Fruit fly (Drosophila melanogaster) whole organism, embryonic: ENCODE data around the gene THG.

Source experiments
- Ada2b ChIP-seq: fragments of 200-800 bp; sonication (Bioruptor generic); IDR thresholded peaks from 2 replicates; pipeline ENCODE4 v1.3.6; 2022; ENCODE audit warnings: missing biosample characterization, missing genetic modification characterization
- Atf-2 ChIP-seq: fragments of 200-800 bp; sonication (Bioruptor generic); optimal IDR thresholded peaks from 2 replicates; lab custom pipeline; 2016; ENCODE audit warnings: missing biosample characterization, missing genetic modification characterization
- CG10431 ChIP-seq: fragments of 200-800 bp; sonication (Bioruptor generic); optimal IDR thresholded peaks from 3 replicates; lab custom pipeline; 2018; ENCODE audit warnings: missing biosample characterization, mild to moderate bottlenecking, missing genetic modification characterization
- CG11247 ChIP-seq: fragments of 200-800 bp; sonication (Bioruptor generic); IDR thresholded peaks from 2 replicates; pipeline ENCODE4 v1.3.6; 2022; ENCODE audit warnings: missing biosample characterization, missing genetic modification characterization
- CG12942 ChIP-seq: fragments of 200-800 bp; sonication (Bioruptor generic); optimal IDR thresholded peaks from 3 replicates; lab custom pipeline; 2016; ENCODE audit warnings: missing biosample characterization, missing genetic modification characterization
- CG16815 ChIP-seq: fragments of 200-800 bp; sonication (Bioruptor generic); optimal IDR thresholded peaks from 3 replicates; lab custom pipeline; 2017; ENCODE audit warnings: missing biosample characterization, mild to moderate bottlenecking, missing genetic modification characterization
- CG17328 ChIP-seq: fragments of 200-800 bp; sonication (Bioruptor generic); IDR thresholded peaks from 2 replicates; pipeline ENCODE4 v1.3.6; 2022; ENCODE audit warnings: missing biosample characterization, missing genetic modification characterization
- CG17802 ChIP-seq: fragments of 200-800 bp; sonication (Bioruptor generic); optimal IDR thresholded peaks from 2 replicates; lab custom pipeline; 2018; ENCODE audit warnings: missing biosample characterization, mild to moderate bottlenecking, missing genetic modification characterization, moderate library complexity
- CG1832 ChIP-seq: fragments of 200-800 bp; sonication (Bioruptor generic); optimal IDR thresholded peaks from 2 replicates; lab custom pipeline; 2017; ENCODE audit warnings: missing biosample characterization, mild to moderate bottlenecking, missing genetic modification characterization, inconsistent platforms
- CG2129 ChIP-seq: fragments of 200-800 bp; sonication (Bioruptor generic); IDR thresholded peaks from 2 replicates; pipeline ENCODE4 v1.3.6; 2022; ENCODE audit warnings: missing biosample characterization, missing genetic modification characterization; ENCODE audit not compliant: partially characterized antibody
- CG31224 ChIP-seq: fragments of 200-800 bp; sonication (Bioruptor generic); IDR thresholded peaks from 2 replicates; pipeline ENCODE4 v1.3.6; 2022; ENCODE audit warnings: missing biosample characterization, missing genetic modification characterization
- CG31441 ChIP-seq: fragments of 200-800 bp; sonication (Bioruptor generic); IDR thresholded peaks from 2 replicates; pipeline ENCODE4 v1.3.6; 2022; ENCODE audit warnings: missing biosample characterization, missing genetic modification characterization
- CG3838 ChIP-seq: fragments of 200-800 bp; sonication (Bioruptor generic); optimal IDR thresholded peaks from 3 replicates; lab custom pipeline; 2016; ENCODE audit warnings: missing biosample characterization, missing genetic modification characterization
- CG6175 ChIP-seq: fragments of 200-800 bp; sonication (Bioruptor generic); IDR thresholded peaks from 3 replicates; pipeline ENCODE4 v1.3.6; 2022; ENCODE audit warnings: missing biosample characterization, missing genetic modification characterization
- CG6689 ChIP-seq: fragments of 200-800 bp; sonication (Bioruptor generic); IDR thresholded peaks from 2 replicates; pipeline ENCODE4 v1.3.6; 2022; ENCODE audit warnings: missing biosample characterization, missing genetic modification characterization
- CG7271 ChIP-seq: fragments of 200-800 bp; sonication (Bioruptor generic); optimal IDR thresholded peaks from 2 replicates; lab custom pipeline; 2018; ENCODE audit warnings: missing biosample characterization, mild to moderate bottlenecking, missing genetic modification characterization, moderate library complexity
- CG8924 ChIP-seq: fragments of 200-800 bp; optimal IDR thresholded peaks from 3 replicates; lab custom pipeline; 2019; ENCODE audit warnings: missing biosample characterization, mild to moderate bottlenecking, missing genetic modification characterization, moderate library complexity
- Camta ChIP-seq: fragments of 200-800 bp; sonication (Bioruptor generic); optimal IDR thresholded peaks from 2 replicates; lab custom pipeline; 2016; ENCODE audit warnings: missing biosample characterization, missing genetic modification characterization
- Doc2 ChIP-seq: fragments of 200-800 bp; sonication (Bioruptor generic); IDR thresholded peaks from 2 replicates; pipeline ENCODE4 v1.3.6; 2022; ENCODE audit warnings: missing biosample characterization, missing genetic modification characterization
- HLH4C ChIP-seq: fragments of 200-800 bp; sonication (Bioruptor generic); IDR thresholded peaks from 3 replicates; pipeline ENCODE4 v1.3.6; 2022; ENCODE audit warnings: missing biosample characterization, missing genetic modification characterization; ENCODE audit not compliant: partially characterized antibody
- Hr39 ChIP-seq: fragments of >200 bp; optimal IDR thresholded peaks from 2 replicates; lab custom pipeline; 2017
- Hr78 ChIP-seq, 2 experiments: fragments of 200-800 bp in 1 of 2; fragments of >200 bp in 1 of 2; sonication (Bioruptor generic) in 1 of 2; optimal IDR thresholded peaks; 2 replicates each; lab custom pipeline; 2017 to 2019; ENCODE audit warnings: missing biosample characterization in 2 of 2, missing genetic modification characterization in 2 of 2, mild to moderate bottlenecking in 1 of 2, moderate library complexity in 1 of 2
- Lim3 ChIP-seq: fragments of 200-800 bp; sonication (Bioruptor generic); IDR thresholded peaks from 2 replicates; pipeline ENCODE4 v1.3.6; 2022; ENCODE audit warnings: missing biosample characterization, missing genetic modification characterization
- Lpt ChIP-seq: fragments of >200 bp; optimal IDR thresholded peaks from 2 replicates; lab custom pipeline; 2018; ENCODE audit warnings: missing biosample characterization, missing genetic modification characterization
- MESR4 ChIP-seq: fragments of 200-800 bp; sonication (Bioruptor generic); optimal IDR thresholded peaks from 2 replicates; lab custom pipeline; 2018; ENCODE audit warnings: missing biosample characterization, mild to moderate bottlenecking, missing genetic modification characterization, moderate library complexity
- Mad ChIP-seq: fragments of 200-800 bp; sonication (Bioruptor generic); optimal IDR thresholded peaks from 2 replicates; lab custom pipeline; 2016; ENCODE audit warnings: missing biosample characterization, missing genetic modification characterization
- Myb ChIP-seq: fragments of 200-800 bp; sonication (Bioruptor generic); optimal IDR thresholded peaks from 2 replicates; lab custom pipeline; 2016; ENCODE audit warnings: missing biosample characterization, missing genetic modification characterization
- Nf-YA ChIP-seq: fragments of 200-800 bp; sonication (Bioruptor generic); IDR thresholded peaks from 2 replicates; pipeline ENCODE4 v1.3.6; 2022; ENCODE audit warnings: missing biosample characterization, missing genetic modification characterization
- Nf-YB ChIP-seq: fragments of 200-800 bp; sonication (Bioruptor generic); optimal IDR thresholded peaks from 3 replicates; lab custom pipeline; 2019; ENCODE audit warnings: missing biosample characterization, mild to moderate bottlenecking, missing genetic modification characterization, moderate library complexity
- PHDP ChIP-seq: fragments of 200-800 bp; sonication (Bioruptor generic); optimal IDR thresholded peaks from 3 replicates; lab custom pipeline; 2018; ENCODE audit warnings: missing biosample characterization, mild to moderate bottlenecking, missing genetic modification characterization, moderate library complexity
- Scr ChIP-seq: fragments of 200-800 bp; sonication (Bioruptor generic); IDR thresholded peaks from 2 replicates; pipeline ENCODE4 v1.3.6; 2022; ENCODE audit warnings: missing biosample characterization, missing genetic modification characterization; ENCODE audit not compliant: partially characterized antibody
- Six4 ChIP-seq: fragments of 200-800 bp; sonication (Bioruptor generic); optimal IDR thresholded peaks from 2 replicates; lab custom pipeline; 2016; ENCODE audit warnings: missing biosample characterization, missing genetic modification characterization
- Spps ChIP-seq: fragments of 200-800 bp; sonication (Bioruptor generic); optimal IDR thresholded peaks from 2 replicates; lab custom pipeline; 2018; ENCODE audit warnings: missing biosample characterization, mild to moderate bottlenecking, missing genetic modification characterization
- az2 ChIP-seq: fragments of 200-800 bp; sonication (Bioruptor generic); optimal IDR thresholded peaks from 3 replicates; lab custom pipeline; 2016; ENCODE audit warnings: missing biosample characterization, missing genetic modification characterization
- bigmax ChIP-seq: fragments of 200-800 bp; sonication (Bioruptor generic); optimal IDR thresholded peaks from 2 replicates; lab custom pipeline; 2018; ENCODE audit warnings: missing biosample characterization, mild to moderate bottlenecking, missing genetic modification characterization
- cad ChIP-seq: fragments of >200 bp; optimal IDR thresholded peaks from 2 replicates; lab custom pipeline; 2017; ENCODE audit warnings: missing biosample characterization, missing genetic modification characterization
- fd3F ChIP-seq: fragments of 200-800 bp; sonication (Bioruptor generic); optimal IDR thresholded peaks from 2 replicates; lab custom pipeline; 2018; ENCODE audit warnings: missing biosample characterization, mild to moderate bottlenecking, missing genetic modification characterization, moderate library complexity
- grau ChIP-seq: fragments of 200-800 bp; optimal IDR thresholded peaks from 3 replicates; lab custom pipeline; 2019; ENCODE audit warnings: missing biosample characterization, mild to moderate bottlenecking, missing genetic modification characterization, moderate library complexity
- hbn ChIP-seq: fragments of 200-800 bp; sonication (Bioruptor generic); IDR thresholded peaks from 2 replicates; pipeline ENCODE4 v1.3.6; 2022; ENCODE audit warnings: missing biosample characterization, missing genetic modification characterization; ENCODE audit not compliant: partially characterized antibody
- jing ChIP-seq: fragments of 200-800 bp; sonication (Bioruptor generic); optimal IDR thresholded peaks from 2 replicates; lab custom pipeline; 2018; ENCODE audit warnings: missing biosample characterization, mild to moderate bottlenecking, missing genetic modification characterization
- nerfin-2 ChIP-seq: fragments of 200-800 bp; sonication (Bioruptor generic); IDR thresholded peaks from 2 replicates; pipeline ENCODE4 v1.3.6; 2022; ENCODE audit warnings: missing biosample characterization, missing genetic modification characterization; ENCODE audit not compliant: partially characterized antibody
- run ChIP-seq: fragments of 200-800 bp; sonication (Bioruptor generic); optimal IDR thresholded peaks from 3 replicates; lab custom pipeline; 2018; ENCODE audit warnings: missing biosample characterization, mild to moderate bottlenecking, missing genetic modification characterization
- sens-2 ChIP-seq: fragments of 200-800 bp; sonication (Bioruptor generic); IDR thresholded peaks from 2 replicates; pipeline ENCODE4 v1.3.6; 2022; ENCODE audit warnings: missing biosample characterization, missing genetic modification characterization
- slp2 ChIP-seq: fragments of 200-800 bp; sonication (Bioruptor generic); optimal IDR thresholded peaks from 2 replicates; lab custom pipeline; 2016; ENCODE audit warnings: missing biosample characterization, missing genetic modification characterization
- ssp ChIP-seq: fragments of 200-800 bp; sonication (Bioruptor generic); IDR thresholded peaks from 2 replicates; pipeline ENCODE4 v1.3.6; 2022; ENCODE audit warnings: missing biosample characterization, missing genetic modification characterization
- stc ChIP-seq: fragments of 200-800 bp; sonication (Bioruptor generic); IDR thresholded peaks from 2 replicates; pipeline ENCODE4 v1.3.6; 2022; ENCODE audit warnings: missing biosample characterization, missing genetic modification characterization
- ttk ChIP-seq: fragments of 200-800 bp; sonication (Bioruptor generic); IDR thresholded peaks from 2 replicates; pipeline ENCODE4 v2.1.2; 2022; ENCODE audit warnings: missing biosample characterization, missing genetic modification characterization
- tup ChIP-seq: fragments of 200-800 bp; sonication (Bioruptor generic); optimal IDR thresholded peaks from 2 replicates; lab custom pipeline; 2016; ENCODE audit warnings: missing biosample characterization, mild to moderate bottlenecking, missing genetic modification characterization, moderate library complexity
- vfl ChIP-seq: fragments of 200-800 bp; sonication (Bioruptor generic); optimal IDR thresholded peaks from 2 replicates; lab custom pipeline; 2016; ENCODE audit warnings: missing biosample characterization, missing genetic modification characterization

Gene THG

dm6 chr2L:15056359-15057220, 47.1 kb upstream of the THG start (continued):
- peak; percentile 44 for TF ChIP-seq CG7271
- TF ChIP-seq grau (tag; lab: Kevin White, UChicago): peak; percentile 68
- no peak for TF ChIP-seq Lpt (GFP tag; lab: Kevin White, UChicago)
- peak; percentile 69 for TF ChIP-seq CG12942 (GFP tag; lab: Kevin White, UChicago)
- peak; percentile 39 for TF ChIP-seq Mad (GFP tag; lab: Kevin White, UChicago)
- TF ChIP-seq Scr: no peak
- peak; percentile 39 for TF ChIP-seq slp2 (GFP tag; lab: Kevin White, UChicago)
- TF ChIP-seq CG8924 (tag; lab: Kevin White, UChicago): peak; percentile 65
- TF ChIP-seq hbn (GFP tag; lab: Robert Waterston, UW): 0 out of 2 replicates have a peak, but pooled peaks have one; percentile 21
- 0 out of 3 replicates have a peak, but pooled peaks have one; percentile 21 for TF ChIP-seq CG6175 (GFP tag; lab: Robert Waterston, UW)
- no peak for TF ChIP-seq nerfin-2 (GFP tag; lab: Robert Waterston, UW)
- TF ChIP-seq Nf-YA (GFP tag; lab: Robert Waterston, UW): no peak
- TF ChIP-seq tup (GFP tag; lab: Kevin White, UChicago): no peak
- no peak for TF ChIP-seq Atf-2 (GFP tag; lab: Kevin White, UChicago)
- peak; percentile 77 for TF ChIP-seq PHDP (tag; lab: Kevin White, UChicago)
- TF ChIP-seq fd3F (GFP tag; lab: Kevin White, UChicago): peak; percentile 31
- no peak for TF ChIP-seq MESR4
- peak; percentile 36 for TF ChIP-seq run
- TF ChIP-seq HLH4C (GFP tag; lab: Robert Waterston, UW): no peak
- no peak; the same call in none of the 2 replicates for TF ChIP-seq CG11247 (GFP tag; lab: Robert Waterston, UW)
- no peak for TF ChIP-seq Lim3 (GFP tag; lab: Robert Waterston, UW)
- TF ChIP-seq CG1832 (GFP tag; lab: Kevin White, UChicago): peak; percentile 79
- TF ChIP-seq cad (GFP tag; lab: Kevin White, UChicago): no peak
- TF ChIP-seq ttk (GFP tag; lab: Robert Waterston, UW): peak; percentile 72
- no peak for TF ChIP-seq Myb (GFP tag; lab: Kevin White, UChicago)
- peak; percentile 82 for TF ChIP-seq Six4 (GFP tag; lab: Kevin White, UChicago)
- TF ChIP-seq Nf-YB: peak; percentile 71
- peak; percentile 75 for TF ChIP-seq az2
- no peak for TF ChIP-seq CG3838 (GFP tag; lab: Kevin White, UChicago)
- peak; percentile 5 for TF ChIP-seq jing (GFP tag; lab: Kevin White, UChicago)
- peak; percentile 87 for TF ChIP-seq CG6689
- peak in 1 of 2 experiments; percentile 65 for TF ChIP-seq Hr78 (GFP tag; optimal IDR thresholded peaks at IDR 0.05; lab: Kevin White, UChicago)
- TF ChIP-seq Hr39: no peak
- TF ChIP-seq CG2129 (GFP tag; lab: Robert Waterston, UW): no peak
- peak; percentile 89 for TF ChIP-seq CG31441 (GFP tag; lab: Robert Waterston, UW)
- TF ChIP-seq vfl (GFP tag; lab: Kevin White, UChicago): peak; percentile 34
- peak; percentile 76 for TF ChIP-seq CG17328
- TF ChIP-seq stc (GFP tag; lab: Robert Waterston, UW): peak; percentile 55; the same call in 1 of the 2 replicates
- TF ChIP-seq ssp (GFP tag; lab: Robert Waterston, UW): peak; percentile 74
- peak; percentile 47 for TF ChIP-seq Camta (GFP tag; lab: Kevin White, UChicago)
- peak; percentile 47 for TF ChIP-seq CG17802 (tag; lab: Kevin White, UChicago)
- TF ChIP-seq Doc2: no peak
- no peak for TF ChIP-seq bigmax (GFP tag; lab: Kevin White, UChicago)
- no peak for TF ChIP-seq sens-2 (GFP tag; lab: Robert Waterston, UW)
- TF ChIP-seq CG31224 (GFP tag; lab: Robert Waterston, UW): peak; percentile 40; the same call in 1 of the 2 replicates
- peak; percentile 68 for TF ChIP-seq Spps (tag; lab: Kevin White, UChicago)
- TF ChIP-seq CG16815: peak; percentile 62
- TF ChIP-seq Ada2b (GFP tag; lab: Robert Waterston, UW): peak; percentile 67; the same call in 1 of the 2 replicates
- TF ChIP-seq CG10431 (GFP tag; lab: Kevin White, UChicago): no peak
